Worm (Caenorhabditis elegans) whole organism, L2 larva: ENCODE data around the gene C35B1.3.

ENCODE experiments used
- C34F6.9 ChIP-seq: fragments of 150-350 bp; optimal IDR thresholded peaks from 2 replicates; lab custom pipeline; 2014; ENCODE audit warnings: missing biosample characterization, missing genetic modification characterization
- F13H6.1 ChIP-seq: sonication (generic microtip); optimal IDR thresholded peaks from 2 replicates; lab custom pipeline; 2016; ENCODE audit warnings: missing genetic modification characterization, missing compliant biosample characterization
- Y55F3AM.14 ChIP-seq: fragments of 200-800 bp; sonication (Bioruptor generic); optimal IDR thresholded peaks from 2 replicates; lab custom pipeline; 2018; ENCODE audit warnings: mild to moderate bottlenecking, missing genetic modification characterization, missing compliant biosample characterization
- alr-1 ChIP-seq: fragments of 150-350 bp; optimal IDR thresholded peaks from 2 replicates; lab custom pipeline; 2014; ENCODE audit warnings: missing biosample characterization, missing genetic modification characterization
- aly-2 ChIP-seq: fragments of 150-350 bp; optimal IDR thresholded peaks from 2 replicates; lab custom pipeline; 2014; ENCODE audit warnings: missing biosample characterization, missing genetic modification characterization
- ama-1 ChIP-seq: fragments of 150-350 bp; optimal IDR thresholded peaks from 2 replicates; lab custom pipeline; 2018; ENCODE audit warnings: inconsistent platforms
- blmp-1 ChIP-seq: sonication (generic microtip); optimal IDR thresholded peaks from 2 replicates; lab custom pipeline; 2017; ENCODE audit warnings: missing genetic modification characterization, mild to moderate bottlenecking, missing compliant biosample characterization, antibody characterized with exemption, moderate library complexity; ENCODE audit not compliant: insufficient read depth
- ceh-16 ChIP-seq: fragments of 150-350 bp; optimal IDR thresholded peaks from 2 replicates; lab custom pipeline; 2014; ENCODE audit warnings: missing biosample characterization, missing genetic modification characterization
- ceh-82 ChIP-seq: fragments of 150-350 bp; optimal IDR thresholded peaks from 2 replicates; lab custom pipeline; 2014; ENCODE audit warnings: missing biosample characterization, missing genetic modification characterization
- crh-2 ChIP-seq: sonication (generic microtip); optimal IDR thresholded peaks from 2 replicates; lab custom pipeline; 2017; ENCODE audit warnings: missing biosample characterization, missing genetic modification characterization
- dmd-4 ChIP-seq: sonication (generic microtip); optimal IDR thresholded peaks from 2 replicates; lab custom pipeline; 2017; ENCODE audit warnings: missing biosample characterization, missing genetic modification characterization
- elt-1 ChIP-seq: fragments of 150-350 bp; optimal IDR thresholded peaks from 2 replicates; lab custom pipeline; 2014; ENCODE audit warnings: missing biosample characterization, missing genetic modification characterization
- elt-3 ChIP-seq: sonication (generic microtip); optimal IDR thresholded peaks from 2 replicates; lab custom pipeline; 2017; ENCODE audit warnings: missing biosample characterization, missing genetic modification characterization
- fos-1 ChIP-seq: fragments of 150-350 bp; optimal IDR thresholded peaks from 2 replicates; lab custom pipeline; 2014; ENCODE audit warnings: missing biosample characterization, missing genetic modification characterization
- gmeb-1 ChIP-seq: fragments of 150-350 bp; optimal IDR thresholded peaks from 2 replicates; lab custom pipeline; 2014; ENCODE audit warnings: missing biosample characterization, missing genetic modification characterization
- lin-11 ChIP-seq: fragments of 150-350 bp; sonication (generic microtip); optimal IDR thresholded peaks from 2 replicates; lab custom pipeline; 2014; ENCODE audit warnings: missing biosample characterization, missing genetic modification characterization, inconsistent platforms, mixed read lengths
- lin-13 ChIP-seq: fragments of 150-350 bp; optimal IDR thresholded peaks from 2 replicates; lab custom pipeline; 2014; ENCODE audit warnings: missing biosample characterization, missing genetic modification reagents, missing genetic modification characterization
- lin-39 ChIP-seq: fragments of 150-350 bp; optimal IDR thresholded peaks from 2 replicates; lab custom pipeline; 2014; ENCODE audit warnings: missing biosample characterization, missing genetic modification reagents, missing genetic modification characterization
- lsy-2 ChIP-seq, 2 experiments: fragments of 150-350 bp in 1 of 2; sonication (generic microtip) in 1 of 2; optimal IDR thresholded peaks; 2 replicates each; lab custom pipeline; 2014 to 2017; ENCODE audit warnings: missing biosample characterization in 2 of 2, missing genetic modification characterization in 2 of 2
- mdl-1 ChIP-seq, 2 experiments: fragments of 150-350 bp in 1 of 2; sonication (generic microtip) in 1 of 2; optimal IDR thresholded peaks; 2 replicates each; lab custom pipeline; 2017; ENCODE audit warnings: missing biosample characterization in 2 of 2, missing genetic modification characterization in 2 of 2
- nhr-11 ChIP-seq: fragments of 150-350 bp; optimal IDR thresholded peaks from 2 replicates; lab custom pipeline; 2014; ENCODE audit warnings: missing biosample characterization, missing genetic modification characterization
- nhr-12 ChIP-seq: fragments of 150-350 bp; optimal IDR thresholded peaks from 2 replicates; lab custom pipeline; 2014; ENCODE audit warnings: missing biosample characterization, missing genetic modification characterization
- nhr-129 ChIP-seq: fragments of 150-350 bp; optimal IDR thresholded peaks from 2 replicates; lab custom pipeline; 2014; ENCODE audit warnings: missing biosample characterization, missing genetic modification characterization
- nhr-21 ChIP-seq: fragments of 150-350 bp; optimal IDR thresholded peaks from 2 replicates; lab custom pipeline; 2014; ENCODE audit warnings: missing biosample characterization, missing genetic modification characterization
- nhr-23 ChIP-seq: fragments of 150-350 bp; optimal IDR thresholded peaks from 2 replicates; lab custom pipeline; 2014; ENCODE audit warnings: missing biosample characterization, missing genetic modification reagents, missing genetic modification characterization
- nhr-237 ChIP-seq: fragments of 150-350 bp; optimal IDR thresholded peaks from 2 replicates; lab custom pipeline; 2014; ENCODE audit warnings: missing biosample characterization, missing genetic modification characterization
- nhr-25 ChIP-seq: fragments of 150-350 bp; sonication (generic microtip); optimal IDR thresholded peaks from 3 replicates; lab custom pipeline; 2014; ENCODE audit warnings: missing biosample characterization, missing genetic modification characterization
- nhr-6 ChIP-seq: fragments of 150-350 bp; optimal IDR thresholded peaks from 2 replicates; lab custom pipeline; 2014; ENCODE audit warnings: missing biosample characterization, missing genetic modification characterization
- peb-1 ChIP-seq: fragments of 150-350 bp; optimal IDR thresholded peaks from 2 replicates; lab custom pipeline; 2014; ENCODE audit warnings: missing biosample characterization, missing genetic modification characterization
- skn-1 ChIP-seq: sonication (generic microtip); optimal IDR thresholded peaks from 2 replicates; lab custom pipeline; 2017; ENCODE audit warnings: missing biosample characterization, missing genetic modification characterization
- sma-3 ChIP-seq: sonication (generic microtip); optimal IDR thresholded peaks from 2 replicates; lab custom pipeline; 2016; ENCODE audit warnings: missing genetic modification reagents, missing genetic modification characterization, missing compliant biosample characterization
- sma-9 ChIP-seq, 2 experiments: fragments of 150-350 bp in 1 of 2; sonication (generic microtip) in 1 of 2; optimal IDR thresholded peaks; 2 replicates each; lab custom pipeline; 2014 to 2016; ENCODE audit warnings: missing genetic modification characterization in 2 of 2, mild to moderate bottlenecking in 1 of 2, missing biosample characterization in 1 of 2, missing compliant biosample characterization in 1 of 2, missing genetic modification reagents in 1 of 2, moderate library complexity in 1 of 2
- unc-55 ChIP-seq: fragments of 150-350 bp; sonication (generic microtip); optimal IDR thresholded peaks from 3 replicates; lab custom pipeline; 2014; ENCODE audit warnings: missing biosample characterization, missing genetic modification reagents, missing genetic modification characterization
- unc-62 ChIP-seq: fragments of 150-350 bp; optimal IDR thresholded peaks from 2 replicates; lab custom pipeline; 2014; ENCODE audit warnings: missing biosample characterization, missing genetic modification reagents, missing genetic modification characterization
- zag-1 ChIP-seq: fragments of 150-350 bp; optimal IDR thresholded peaks from 2 replicates; lab custom pipeline; 2014; ENCODE audit warnings: missing biosample characterization, missing genetic modification characterization
- ztf-11 ChIP-seq: sonication (generic microtip); optimal IDR thresholded peaks from 2 replicates; lab custom pipeline; 2017; ENCODE audit warnings: missing biosample characterization, missing genetic modification characterization
- ztf-4 ChIP-seq: fragments of 150-350 bp; optimal IDR thresholded peaks from 2 replicates; lab custom pipeline; 2014; ENCODE audit warnings: missing biosample characterization, missing genetic modification characterization

The C35B1.3 gene

ce11 chrIV:4078901-4079300 is 2.0 kb upstream of the C35B1.3 start, which contains the start of gene C35B1.8:
Gene C35B1.8, minus strand, starts transcription at chrIV:4079001.
- TF ChIP-seq crh-2 (tag; lab: Kevin White, UChicago): no peak

DNA sequence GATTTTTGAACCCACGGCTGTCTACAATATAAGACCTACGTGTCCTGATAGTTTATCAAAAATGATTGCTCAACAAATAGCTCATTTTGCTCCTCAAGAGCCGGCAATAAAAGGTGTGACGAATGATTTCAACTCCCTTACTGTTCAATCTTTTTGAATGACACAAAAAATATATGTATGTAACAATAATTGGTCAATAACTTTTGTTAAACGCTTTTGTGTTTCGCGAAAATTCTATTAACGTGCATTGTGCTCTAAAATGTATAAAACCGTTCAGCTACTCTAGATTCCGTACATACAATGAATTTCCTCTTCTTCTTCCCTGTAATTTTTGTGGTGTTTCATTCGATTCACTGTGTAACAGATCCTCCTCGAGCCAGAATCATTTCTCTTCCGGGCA is 1.4 kb upstream of the C35B1.3 start, which contains the start of gene C35B1.4:
Gene C35B1.4, plus strand, starts transcription at position 301 of the 400 bp plus-strand sequence.
- no peak for TF ChIP-seq nhr-21 (tag; lab: Kevin White, UChicago)
- no peak for TF ChIP-seq peb-1 (tag; lab: Kevin White, UChicago)
- no peak for TF ChIP-seq nhr-12
- TF ChIP-seq gmeb-1 (tag; lab: Kevin White, UChicago): no peak
- no peak for TF ChIP-seq nhr-6
- no peak for TF ChIP-seq sma-9 (GFP tag; optimal IDR thresholded peaks at IDR 0.05; lab: Kevin White, UChicago)
- TF ChIP-seq sma-9 (tag; optimal IDR thresholded peaks at IDR 0.05; lab: Kevin White, UChicago): no peak
- TF ChIP-seq blmp-1: no peak
- no peak for TF ChIP-seq nhr-23 (tag; lab: Kevin White, UChicago)
- no peak for TF ChIP-seq nhr-11
- TF ChIP-seq ztf-11 (tag; lab: Kevin White, UChicago): no peak
- no peak for TF ChIP-seq ceh-82 (tag; lab: Kevin White, UChicago)
- TF ChIP-seq mdl-1 (tag; optimal IDR thresholded peaks at IDR 0.05; lab: Kevin White, UChicago): no peak
- no peak for TF ChIP-seq ama-1 (lab: Kevin White, UChicago)
- TF ChIP-seq dmd-4 (tag; lab: Kevin White, UChicago): no peak
- TF ChIP-seq nhr-237 (tag; lab: Kevin White, UChicago): no peak
- TF ChIP-seq elt-3 (tag; lab: Kevin White, UChicago): no peak
- TF ChIP-seq F13H6.1 (tag; lab: Kevin White, UChicago): no peak
- no peak for TF ChIP-seq lin-11 (tag; lab: Kevin White, UChicago)

DNA sequence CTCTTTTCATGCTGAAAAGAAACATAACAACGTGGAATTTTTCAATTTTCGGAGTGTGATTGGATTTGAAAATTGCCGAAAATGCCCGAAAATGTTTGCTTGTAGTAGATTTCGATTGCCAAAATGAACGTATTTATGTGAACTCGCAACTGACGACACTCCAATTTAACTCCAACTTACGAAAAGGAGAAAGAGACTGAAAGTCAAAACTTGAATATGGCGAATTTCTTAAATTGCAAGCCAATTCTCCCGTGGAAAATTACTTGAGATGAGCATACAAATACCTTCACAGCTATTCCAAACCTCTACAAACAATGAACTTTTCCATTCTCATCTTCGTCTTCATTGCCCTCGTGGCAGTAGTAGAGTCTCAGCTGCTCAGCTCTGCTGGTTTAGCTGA is 1.6 kb downstream of the C35B1.3 start:
- TF ChIP-seq ceh-16 (tag; lab: Kevin White, UChicago): no peak

- TF ChIP-seq nhr-12: no peak
- no peak for TF ChIP-seq ceh-82 (tag; lab: Kevin White, UChicago)
- TF ChIP-seq lin-13 (GFP tag; lab: Kevin White, UChicago): no peak
- no peak for TF ChIP-seq dmd-4 (tag; lab: Kevin White, UChicago)
- TF ChIP-seq aly-2 (tag; lab: Kevin White, UChicago): no peak
- TF ChIP-seq nhr-11: no peak
- TF ChIP-seq Y55F3AM.14 (GFP tag; lab: Kevin White, UChicago): no peak
- no peak for TF ChIP-seq ztf-4 (tag; lab: Kevin White, UChicago)
- TF ChIP-seq lin-11 (tag; lab: Kevin White, UChicago): no peak
- TF ChIP-seq C34F6.9: no peak
Observed at ce11 chrIV:4083094-4083493, 2.1 kb downstream of the C35B1.3 start.

DNA sequence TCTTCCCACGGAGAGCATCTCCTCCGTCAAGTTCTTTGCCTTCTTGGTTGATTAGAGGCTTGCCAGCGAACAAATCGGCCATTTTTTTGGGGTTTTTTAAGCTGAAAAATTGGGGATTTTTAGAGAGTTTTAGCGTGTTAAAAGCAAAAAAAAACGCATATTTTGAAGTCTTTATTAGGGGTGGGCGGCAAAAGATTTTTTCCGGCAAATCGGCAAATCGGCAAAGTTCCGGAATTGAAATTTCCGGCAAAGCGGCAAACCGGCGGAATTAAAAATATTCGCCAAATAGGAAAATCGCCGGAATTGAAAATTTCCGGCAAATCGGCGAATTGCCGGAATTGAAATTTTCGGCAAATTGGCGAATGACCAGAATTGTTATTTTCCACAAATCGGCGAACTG is 3.2 kb downstream of the C35B1.3 start, which contains the start of gene C35B1.5:
Gene C35B1.5, minus strand, starts transcription at position 101 of the 400 bp plus-strand sequence.
- TF ChIP-seq lin-39 (tag; lab: Kevin White, UChicago): no peak
- no peak for TF ChIP-seq blmp-1
- TF ChIP-seq peb-1 (tag; lab: Kevin White, UChicago): no peak
- no peak for TF ChIP-seq unc-62 (GFP tag; lab: Kevin White, UChicago)
- no peak for TF ChIP-seq alr-1 (tag; lab: Kevin White, UChicago)
- TF ChIP-seq elt-3 (tag; lab: Kevin White, UChicago): no peak
- no peak for TF ChIP-seq dmd-4 (tag; lab: Kevin White, UChicago)
- no peak for TF ChIP-seq nhr-129 (tag; lab: Kevin White, UChicago)
- TF ChIP-seq ceh-82 (tag; lab: Kevin White, UChicago): no peak
- TF ChIP-seq, all 48 proteins: peak for 0

ce11 chrIV:4085022-4085421 is 4.1 kb downstream of the C35B1.3 start:
- TF ChIP-seq gmeb-1 (tag; lab: Kevin White, UChicago) (peak; percentile 2), nhr-25 (tag; lab: Kevin White, UChicago) (peak; percentile 14), peb-1 (tag; lab: Kevin White, UChicago) (no peak), fos-1 (tag; lab: Kevin White, UChicago) (peak; percentile 72), C34F6.9 (no peak), skn-1 (peak; percentile 96), unc-55 (GFP tag; lab: Kevin White, UChicago) (no peak), lin-39 (tag; lab: Kevin White, UChicago) (no peak), crh-2 (tag; lab: Kevin White, UChicago) (peak; percentile 64), sma-3 (GFP tag; lab: Kevin White, UChicago) (peak; percentile 45), zag-1 (tag; lab: Kevin White, UChicago) (no peak), dmd-4 (tag; lab: Kevin White, UChicago) (no peak), nhr-11 (no peak), blmp-1 (peak; percentile 26), lsy-2 (tag; optimal IDR thresholded peaks at IDR 0.05; lab: Kevin White, UChicago) (peak in 1 of 2 experiments; percentile 5), ceh-82 (tag; lab: Kevin White, UChicago) (no peak), nhr-129 (tag; lab: Kevin White, UChicago) (peak; percentile 68), nhr-21 (tag; lab: Kevin White, UChicago) (no peak), sma-9 (GFP tag; optimal IDR thresholded peaks at IDR 0.05; lab: Kevin White, UChicago) (peak; percentile 11), sma-9 (tag; optimal IDR thresholded peaks at IDR 0.05; lab: Kevin White, UChicago) (no peak), ceh-16 (tag; lab: Kevin White, UChicago) (no peak), elt-1 (tag; lab: Kevin White, UChicago) (no peak), lin-11 (tag; lab: Kevin White, UChicago) (no peak)
